Worm (Caenorhabditis elegans) whole organism, L1 larva: ENCODE results near the gene frpr-16.

Experiments
- C04F5.9 ChIP-seq: sonication (generic microtip); optimal IDR thresholded peaks from 2 replicates; lab custom pipeline; 2016; ENCODE audit warnings: missing genetic modification characterization, missing compliant biosample characterization
- C16A3.4 ChIP-seq: fragments of 150-350 bp; optimal IDR thresholded peaks from 2 replicates; lab custom pipeline; 2014; ENCODE audit warnings: missing biosample characterization, missing genetic modification characterization
- C34B4.2 ChIP-seq: sonication (generic microtip); optimal IDR thresholded peaks from 2 replicates; lab custom pipeline; 2017; ENCODE audit warnings: mild to moderate bottlenecking, missing genetic modification characterization, missing compliant biosample characterization
- F16B12.6 ChIP-seq: fragments of 150-350 bp; optimal IDR thresholded peaks from 2 replicates; lab custom pipeline; 2014; ENCODE audit warnings: missing biosample characterization, missing genetic modification characterization
- Y116A8C.19 ChIP-seq: sonication (generic microtip); optimal IDR thresholded peaks from 2 replicates; lab custom pipeline; 2016; ENCODE audit warnings: missing compliant biosample characterization, missing genetic modification characterization, borderline replicate concordance
- aly-2 ChIP-seq: fragments of 150-350 bp; optimal IDR thresholded peaks from 2 replicates; lab custom pipeline; 2014; ENCODE audit warnings: missing biosample characterization, missing genetic modification characterization
- ama-1 ChIP-seq: fragments of 150-350 bp; optimal IDR thresholded peaks from 2 replicates; lab custom pipeline; 2014
- blmp-1 ChIP-seq: fragments of 150-350 bp; optimal IDR thresholded peaks from 2 replicates; lab custom pipeline; 2014; ENCODE audit warnings: missing biosample characterization, missing genetic modification characterization
- ceh-63 ChIP-seq: fragments of 200-800 bp; sonication (Bioruptor generic); optimal IDR thresholded peaks from 2 replicates; lab custom pipeline; 2018; ENCODE audit warnings: mild to moderate bottlenecking, missing genetic modification characterization, missing compliant biosample characterization
- ceh-8 ChIP-seq: fragments of 200-800 bp; sonication (Bioruptor generic); optimal IDR thresholded peaks from 2 replicates; lab custom pipeline; 2018; ENCODE audit warnings: mild to moderate bottlenecking, missing genetic modification characterization, moderate library complexity, missing compliant biosample characterization
- ceh-88 ChIP-seq: fragments of 200-800 bp; sonication (Bioruptor generic); IDR thresholded peaks from 2 replicates; pipeline ENCODE4 v1.3.6; 2022; ENCODE audit warnings: missing genetic modification characterization, missing compliant biosample characterization
- ceh-90 ChIP-seq: sonication (generic microtip); optimal IDR thresholded peaks from 2 replicates; lab custom pipeline; 2016; ENCODE audit warnings: missing genetic modification characterization, missing compliant biosample characterization
- dsc-1 ChIP-seq: sonication (generic microtip); optimal IDR thresholded peaks from 2 replicates; lab custom pipeline; 2016; ENCODE audit warnings: mild to moderate bottlenecking, missing genetic modification characterization, missing compliant biosample characterization
- efl-3 ChIP-seq: fragments of 200-800 bp; sonication (Bioruptor generic); optimal IDR thresholded peaks from 2 replicates; lab custom pipeline; 2018; ENCODE audit warnings: mild to moderate bottlenecking, missing genetic modification characterization, missing compliant biosample characterization
- elt-2 ChIP-seq: sonication (generic microtip); optimal IDR thresholded peaks from 2 replicates; lab custom pipeline; 2016; ENCODE audit warnings: missing genetic modification characterization, mild to moderate bottlenecking, inconsistent platforms, missing compliant biosample characterization, missing genetic modification reagents
- elt-3 ChIP-seq, 6 experiments: fragments of 150-350 bp in 1 of 6; sonication (generic microtip); optimal IDR thresholded peaks; 2 replicates each; lab custom pipeline; 2017 to 2018; ENCODE audit warnings: missing biosample characterization in 6 of 6, missing genetic modification characterization in 6 of 6, inconsistent platforms in 1 of 6
- ets-5 ChIP-seq: fragments of 200-800 bp; sonication (Bioruptor generic); IDR thresholded peaks from 2 replicates; pipeline ENCODE4 v1.3.6; 2022; ENCODE audit warnings: missing genetic modification characterization, missing compliant biosample characterization
- fkh-10 ChIP-seq: sonication (generic microtip); optimal IDR thresholded peaks from 2 replicates; lab custom pipeline; 2017; ENCODE audit warnings: missing biosample characterization, missing genetic modification reagents, missing genetic modification characterization
- fkh-8 ChIP-seq: sonication (generic microtip); optimal IDR thresholded peaks from 2 replicates; lab custom pipeline; 2016; ENCODE audit warnings: mild to moderate bottlenecking, missing genetic modification characterization, missing compliant biosample characterization
- hlh-4 ChIP-seq: sonication (generic microtip); optimal IDR thresholded peaks from 2 replicates; lab custom pipeline; 2016; ENCODE audit warnings: mild to moderate bottlenecking, missing genetic modification characterization, missing compliant biosample characterization
- hpl-2 ChIP-seq: fragments of 150-350 bp; optimal IDR thresholded peaks from 2 replicates; lab custom pipeline; 2014; ENCODE audit warnings: missing biosample characterization, missing genetic modification reagents, missing genetic modification characterization
- isw-1 ChIP-seq: fragments of 200-800 bp; sonication (Bioruptor generic); IDR thresholded peaks from 2 replicates; pipeline ENCODE4 v1.3.6; 2022; ENCODE audit warnings: missing genetic modification characterization, missing compliant biosample characterization
- lin-14 ChIP-seq: fragments of 200-800 bp; sonication (Bioruptor generic); optimal IDR thresholded peaks from 2 replicates; lab custom pipeline; 2018; ENCODE audit warnings: mild to moderate bottlenecking, missing genetic modification characterization, moderate library complexity, missing compliant biosample characterization
- lin-15B ChIP-seq: fragments of 150-350 bp; sonication (generic microtip); optimal IDR thresholded peaks from 3 replicates; lab custom pipeline; 2014; ENCODE audit warnings: missing biosample characterization, missing genetic modification characterization
- lin-35 ChIP-seq, 2 experiments: fragments of 150-350 bp; optimal IDR thresholded peaks; 2 replicates each; lab custom pipeline; 2014; ENCODE audit warnings: missing biosample characterization in 2 of 2, missing genetic modification characterization in 2 of 2, missing genetic modification reagents in 2 of 2
- lin-39 ChIP-seq: fragments of 150-350 bp; optimal IDR thresholded peaks from 2 replicates; lab custom pipeline; 2014; ENCODE audit warnings: missing biosample characterization, missing genetic modification reagents, missing genetic modification characterization
- lsy-2 ChIP-seq, 2 experiments: fragments of 150-350 bp; optimal IDR thresholded peaks; 2 replicates each; lab custom pipeline; 2014; ENCODE audit warnings: missing biosample characterization in 2 of 2, missing genetic modification characterization in 2 of 2
- mdl-1 ChIP-seq, 2 experiments: fragments of 150-350 bp; optimal IDR thresholded peaks; 2 replicates each; lab custom pipeline; 2014 to 2017; ENCODE audit warnings: missing biosample characterization in 2 of 2, missing genetic modification characterization in 2 of 2, inconsistent platforms in 1 of 2
- mef-2 ChIP-seq: fragments of 150-350 bp; optimal IDR thresholded peaks from 2 replicates; lab custom pipeline; 2014; ENCODE audit warnings: missing biosample characterization, missing genetic modification characterization
- nhr-11 ChIP-seq: fragments of 150-350 bp; optimal IDR thresholded peaks from 2 replicates; lab custom pipeline; 2014; ENCODE audit warnings: missing biosample characterization, missing genetic modification characterization
- nhr-12 ChIP-seq: sonication (generic microtip); optimal IDR thresholded peaks from 2 replicates; lab custom pipeline; 2017; ENCODE audit warnings: missing biosample characterization, missing genetic modification characterization
- nhr-19 ChIP-seq: fragments of 200-800 bp; sonication (Bioruptor generic); conservative IDR thresholded peaks from 2 replicates; pipeline ENCODE4 v1.3.6; 2022; ENCODE audit warnings: missing genetic modification characterization, missing compliant biosample characterization
- nhr-20 ChIP-seq: sonication (generic microtip); optimal IDR thresholded peaks from 2 replicates; lab custom pipeline; 2016; ENCODE audit warnings: mild to moderate bottlenecking, missing genetic modification characterization, missing compliant biosample characterization
- nhr-237 ChIP-seq: fragments of 150-350 bp; optimal IDR thresholded peaks from 2 replicates; lab custom pipeline; 2014; ENCODE audit warnings: missing biosample characterization, missing genetic modification characterization
- nhr-71 ChIP-seq: sonication (generic microtip); optimal IDR thresholded peaks from 2 replicates; lab custom pipeline; 2016; ENCODE audit warnings: mild to moderate bottlenecking, missing genetic modification characterization, moderate library complexity, missing compliant biosample characterization
- nhr-76 ChIP-seq: sonication (generic microtip); optimal IDR thresholded peaks from 2 replicates; lab custom pipeline; 2017; ENCODE audit warnings: missing biosample characterization, missing genetic modification characterization
- nhr-77 ChIP-seq: fragments of 150-350 bp; optimal IDR thresholded peaks from 2 replicates; lab custom pipeline; 2014; ENCODE audit warnings: missing biosample characterization, missing genetic modification characterization
- nhr-84 ChIP-seq: sonication (generic microtip); optimal IDR thresholded peaks from 2 replicates; lab custom pipeline; 2017; ENCODE audit warnings: missing biosample characterization, missing genetic modification characterization
- pag-3 ChIP-seq: sonication (generic microtip); optimal IDR thresholded peaks from 2 replicates; lab custom pipeline; 2017; ENCODE audit warnings: missing genetic modification characterization, mild to moderate bottlenecking, missing compliant biosample characterization, antibody characterized with exemption, borderline replicate concordance; ENCODE audit not compliant: insufficient read depth
- pqm-1 ChIP-seq: sonication (generic microtip); optimal IDR thresholded peaks from 3 replicates; lab custom pipeline; 2017; ENCODE audit warnings: missing biosample characterization, missing genetic modification characterization
- rnt-1 ChIP-seq: sonication (generic microtip); optimal IDR thresholded peaks from 2 replicates; lab custom pipeline; 2016; ENCODE audit warnings: mild to moderate bottlenecking, missing genetic modification characterization, moderate library complexity, missing compliant biosample characterization
- skn-1 ChIP-seq: fragments of 150-350 bp; optimal IDR thresholded peaks from 2 replicates; lab custom pipeline; 2014; ENCODE audit warnings: missing biosample characterization, missing genetic modification characterization
- snu-23 ChIP-seq: sonication (generic microtip); optimal IDR thresholded peaks from 2 replicates; lab custom pipeline; 2016; ENCODE audit warnings: missing genetic modification characterization, missing compliant biosample characterization
- sptf-1 ChIP-seq: fragments of 150-350 bp; optimal IDR thresholded peaks from 2 replicates; lab custom pipeline; 2014; ENCODE audit warnings: missing biosample characterization, missing genetic modification characterization
- sup-37 ChIP-seq: fragments of 200-800 bp; sonication (Bioruptor generic); optimal IDR thresholded peaks from 2 replicates; lab custom pipeline; 2018; ENCODE audit warnings: mild to moderate bottlenecking, missing genetic modification characterization, missing compliant biosample characterization
- tbx-2 ChIP-seq: sonication (generic microtip); optimal IDR thresholded peaks from 2 replicates; lab custom pipeline; 2016; ENCODE audit warnings: missing genetic modification characterization, missing compliant biosample characterization
- tlp-1 ChIP-seq: fragments of 150-350 bp; optimal IDR thresholded peaks from 2 replicates; lab custom pipeline; 2014; ENCODE audit warnings: missing biosample characterization, missing genetic modification characterization
- unc-130 ChIP-seq: fragments of 150-350 bp; optimal IDR thresholded peaks from 2 replicates; lab custom pipeline; 2017; ENCODE audit warnings: missing biosample characterization, missing genetic modification characterization, inconsistent platforms
- vab-15 ChIP-seq: sonication (generic microtip); optimal IDR thresholded peaks from 2 replicates; lab custom pipeline; 2017; ENCODE audit warnings: missing genotype, mild to moderate bottlenecking, missing genetic modification characterization, missing compliant biosample characterization
- xbp-1 ChIP-seq: sonication (generic microtip); optimal IDR thresholded peaks from 2 replicates; lab custom pipeline; 2016; ENCODE audit warnings: missing genetic modification characterization, missing compliant biosample characterization
- zag-1 ChIP-seq: fragments of 150-350 bp; optimal IDR thresholded peaks from 2 replicates; lab custom pipeline; 2014; ENCODE audit warnings: missing biosample characterization, missing genetic modification characterization
- zip-4 ChIP-seq: fragments of 200-800 bp; sonication (Bioruptor generic); optimal IDR thresholded peaks from 2 replicates; lab custom pipeline; 2018; ENCODE audit warnings: mild to moderate bottlenecking, missing genetic modification characterization, moderate library complexity, missing compliant biosample characterization
- ztf-11 ChIP-seq, 2 experiments: sonication (generic microtip); optimal IDR thresholded peaks; 2 replicates each; lab custom pipeline; 2016 to 2017; ENCODE audit warnings: missing genetic modification characterization in 2 of 2, missing biosample characterization in 1 of 2, missing compliant biosample characterization in 1 of 2
- ztf-4 ChIP-seq: fragments of 150-350 bp; optimal IDR thresholded peaks from 2 replicates; lab custom pipeline; 2014; ENCODE audit warnings: missing biosample characterization, missing genetic modification characterization

frpr-16 gene

ce11 chrII:6028594-6029141, 2.3 kb downstream of the frpr-16 start:
- TF ChIP-seq fkh-10 (GFP tag; lab: Kevin White, UChicago) = no peak
- TF ChIP-seq pag-3 (tag; lab: Kevin White, UChicago) = no peak
- peak in 1 of 2 experiments; percentile 32 for TF ChIP-seq mdl-1 (tag; optimal IDR thresholded peaks at IDR 0.05; lab: Kevin White, UChicago)
- no peak for TF ChIP-seq aly-2
- no peak for TF ChIP-seq tlp-1 (tag; lab: Kevin White, UChicago)
- TF ChIP-seq zip-4 (GFP tag; lab: Kevin White, UChicago) = no peak
- TF ChIP-seq lin-39 (tag; lab: Kevin White, UChicago) = peak; percentile 19
- no peak for TF ChIP-seq ama-1
- TF ChIP-seq nhr-12 = no peak
- no peak for TF ChIP-seq C04F5.9 (tag; lab: Kevin White, UChicago)
- TF ChIP-seq ceh-8 = no peak
- TF ChIP-seq elt-3 (tag; optimal IDR thresholded peaks at IDR 0.05; lab: Kevin White, UChicago) = no peak
- TF ChIP-seq nhr-237 = no peak
- TF ChIP-seq ztf-4 = no peak
- no peak for TF ChIP-seq F16B12.6 (tag; lab: Kevin White, UChicago)
- no peak for TF ChIP-seq blmp-1
- no peak for TF ChIP-seq sptf-1
- peak; percentile 7 for TF ChIP-seq unc-130 (tag; lab: Kevin White, UChicago)
- no peak for TF ChIP-seq ets-5
- TF ChIP-seq tbx-2 (tag; lab: Kevin White, UChicago) = no peak
- TF ChIP-seq lsy-2 (tag; optimal IDR thresholded peaks at IDR 0.05; lab: Kevin White, UChicago) = peak; percentile 3 to 51
- TF ChIP-seq ceh-88 (GFP tag; lab: Robert Waterston, UW) = no peak
- TF ChIP-seq isw-1 (GFP tag; lab: Robert Waterston, UW) = no peak
- TF ChIP-seq rnt-1 (tag; lab: Kevin White, UChicago) = peak; percentile 66
- no peak for TF ChIP-seq mef-2 (tag; lab: Kevin White, UChicago)
- TF ChIP-seq vab-15 (tag; lab: Kevin White, UChicago) = no peak
- TF ChIP-seq nhr-77 = no peak
- no peak for TF ChIP-seq xbp-1 (tag; lab: Kevin White, UChicago)
- TF ChIP-seq ceh-90 (tag; lab: Kevin White, UChicago) = no peak
- peak; percentile 31 for TF ChIP-seq nhr-20 (tag; lab: Kevin White, UChicago)
- no peak for TF ChIP-seq hlh-4
- TF ChIP-seq lin-15B = no peak
- no peak for TF ChIP-seq sup-37 (GFP tag; lab: Kevin White, UChicago)
- TF ChIP-seq hpl-2 (GFP tag; lab: Kevin White, UChicago) = no peak
- TF ChIP-seq lin-35 (GFP tag; optimal IDR thresholded peaks at IDR 0.05; lab: Kevin White, UChicago) = no peak
- TF ChIP-seq C16A3.4 (tag; lab: Kevin White, UChicago) = no peak
- TF ChIP-seq Y116A8C.19 = no peak
- peak; percentile 75 for TF ChIP-seq dsc-1 (tag; lab: Kevin White, UChicago)
- TF ChIP-seq C34B4.2 (tag; lab: Kevin White, UChicago) = no peak
- TF ChIP-seq nhr-19 = peak; percentile 38; the same call in 1 of the 2 replicates
- TF ChIP-seq ztf-11 (tag; optimal IDR thresholded peaks at IDR 0.05; lab: Kevin White, UChicago) = no peak
- TF ChIP-seq ceh-63 (GFP tag; lab: Kevin White, UChicago) = no peak
- no peak for TF ChIP-seq nhr-11 (tag; lab: Kevin White, UChicago)
- peak; percentile 46 for TF ChIP-seq snu-23
- no peak for TF ChIP-seq skn-1 (tag; lab: Kevin White, UChicago)
- TF ChIP-seq pqm-1 (tag; lab: Kevin White, UChicago) = no peak
- no peak for TF ChIP-seq efl-3
- TF ChIP-seq nhr-71 (tag; lab: Kevin White, UChicago) = peak; percentile 80
- TF ChIP-seq lin-14 (GFP tag; lab: Kevin White, UChicago) = peak; percentile 86
- TF ChIP-seq elt-2 (tag; lab: Kevin White, UChicago) = no peak
- TF ChIP-seq zag-1 (tag; lab: Kevin White, UChicago) = no peak
- no peak for TF ChIP-seq nhr-76 (tag; lab: Kevin White, UChicago)
- no peak for TF ChIP-seq nhr-84 (tag; lab: Kevin White, UChicago)
- TF ChIP-seq fkh-8 (tag; lab: Kevin White, UChicago) = no peak
